Worm (Caenorhabditis elegans): ENCODE data around the gene Y97E10AR.6.

DNA sequence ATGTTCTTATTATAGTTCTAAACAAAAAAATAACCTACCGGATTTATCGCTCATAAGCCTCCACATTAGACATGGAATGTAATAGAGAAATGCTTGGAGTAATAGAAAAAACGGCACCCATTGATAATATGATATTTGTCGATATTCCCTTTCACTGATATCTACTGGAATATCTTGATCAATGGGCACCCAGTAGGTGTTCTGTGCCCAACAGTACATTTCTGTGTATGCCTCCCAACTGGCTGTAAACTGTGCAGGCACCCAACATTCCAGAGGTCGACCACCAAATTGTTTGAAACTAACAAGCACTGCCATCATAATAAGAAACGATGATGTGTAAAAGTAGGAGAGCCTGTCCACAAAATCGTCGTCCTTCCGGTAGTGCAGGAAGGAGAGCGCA, 49.3 kb downstream of the Y97E10AR.6 start:
- TF ChIP-seq nhr-12 (tag; optimal IDR thresholded peaks at IDR 0.05) = no peak
- no peak for TF ChIP-seq ztf-11 (tag; optimal IDR thresholded peaks at IDR 0.05)
